Worm (Caenorhabditis elegans) whole organism, late embryonic: Measurements from ENCODE around the gene wrk-1.

Experiments
- C38D4.7 ChIP-seq: fragments of 200-800 bp; sonication (Bioruptor generic); optimal IDR thresholded peaks from 2 replicates; lab custom pipeline; 2018; ENCODE audit warnings: mild to moderate bottlenecking, missing genetic modification characterization, moderate library complexity, missing compliant biosample characterization
- F13H6.1 ChIP-seq: sonication (generic microtip); optimal IDR thresholded peaks from 2 replicates; lab custom pipeline; 2016; ENCODE audit warnings: missing genetic modification characterization, missing compliant biosample characterization
- K09A11.1 ChIP-seq: sonication (generic microtip); optimal IDR thresholded peaks from 2 replicates; lab custom pipeline; 2017; ENCODE audit warnings: antibody characterized with exemption, mild to moderate bottlenecking, missing genetic modification characterization, missing compliant biosample characterization; ENCODE audit not compliant: insufficient read depth
- ahr-1 ChIP-seq: sonication (generic microtip); optimal IDR thresholded peaks from 2 replicates; lab custom pipeline; 2016; ENCODE audit warnings: missing genetic modification characterization, missing compliant biosample characterization
- ceh-19 ChIP-seq: fragments of 200-800 bp; sonication (Bioruptor generic); optimal IDR thresholded peaks from 2 replicates; lab custom pipeline; 2018; ENCODE audit warnings: mild to moderate bottlenecking, missing genetic modification characterization, missing compliant biosample characterization
- ceh-2 ChIP-seq: sonication (generic microtip); optimal IDR thresholded peaks from 2 replicates; lab custom pipeline; 2016; ENCODE audit warnings: missing genotype, missing genetic modification characterization, missing compliant biosample characterization
- ceh-22 ChIP-seq: sonication (generic microtip); optimal IDR thresholded peaks from 2 replicates; lab custom pipeline; 2017; ENCODE audit warnings: missing biosample characterization, missing genetic modification characterization
- ceh-24 ChIP-seq: sonication (generic microtip); optimal IDR thresholded peaks from 2 replicates; lab custom pipeline; 2016; ENCODE audit warnings: mild to moderate bottlenecking, missing genetic modification characterization, missing compliant biosample characterization
- ceh-31 ChIP-seq: sonication (generic microtip); optimal IDR thresholded peaks from 2 replicates; lab custom pipeline; 2016; ENCODE audit warnings: missing genetic modification characterization, missing compliant biosample characterization
- ceh-45 ChIP-seq: fragments of 200-800 bp; sonication (Bioruptor generic); IDR thresholded peaks from 2 replicates; pipeline ENCODE4 v1.3.6; 2022; ENCODE audit warnings: missing genetic modification reagents, missing genetic modification characterization, missing compliant biosample characterization
- ceh-48 ChIP-seq: sonication (generic microtip); optimal IDR thresholded peaks from 2 replicates; lab custom pipeline; 2016; ENCODE audit warnings: missing genetic modification characterization, inconsistent platforms, missing compliant biosample characterization
- ceh-6 ChIP-seq: fragments of 200-800 bp; sonication (Bioruptor generic); optimal IDR thresholded peaks from 2 replicates; lab custom pipeline; 2018; ENCODE audit warnings: mild to moderate bottlenecking, missing genetic modification characterization, missing compliant biosample characterization
- ceh-9 ChIP-seq: sonication (generic microtip); optimal IDR thresholded peaks from 2 replicates; lab custom pipeline; 2016; ENCODE audit warnings: mild to moderate bottlenecking, missing genetic modification characterization, inconsistent platforms, missing compliant biosample characterization
- che-1 ChIP-seq: sonication (generic microtip); optimal IDR thresholded peaks from 2 replicates; lab custom pipeline; 2016; ENCODE audit warnings: mild to moderate bottlenecking, missing genetic modification characterization, missing compliant biosample characterization
- dmd-4 ChIP-seq: sonication (generic microtip); optimal IDR thresholded peaks from 2 replicates; lab custom pipeline; 2016; ENCODE audit warnings: borderline replicate concordance, missing genetic modification characterization, missing compliant biosample characterization
- elt-2 ChIP-seq: sonication (generic microtip); optimal IDR thresholded peaks from 2 replicates; lab custom pipeline; 2016; ENCODE audit warnings: missing genetic modification reagents, missing genetic modification characterization, missing compliant biosample characterization
- elt-4 ChIP-seq: sonication (generic microtip); optimal IDR thresholded peaks from 2 replicates; lab custom pipeline; 2016; ENCODE audit warnings: missing genetic modification characterization, missing compliant biosample characterization
- ets-4 ChIP-seq: sonication (generic microtip); optimal IDR thresholded peaks from 2 replicates; lab custom pipeline; 2016; ENCODE audit warnings: missing genetic modification characterization, missing compliant biosample characterization
- eyg-1 ChIP-seq: sonication (generic microtip); optimal IDR thresholded peaks from 2 replicates; lab custom pipeline; 2016; ENCODE audit warnings: missing genotype, missing genetic modification characterization, missing compliant biosample characterization
- fax-1 ChIP-seq: sonication (generic microtip); optimal IDR thresholded peaks from 2 replicates; lab custom pipeline; 2016; ENCODE audit warnings: missing genotype, missing genetic modification characterization, missing compliant biosample characterization
- fkh-10 ChIP-seq: fragments of 150-350 bp; optimal IDR thresholded peaks from 2 replicates; lab custom pipeline; 2014; ENCODE audit warnings: missing biosample characterization, missing genetic modification reagents, missing genetic modification characterization
- gmeb-2 ChIP-seq: sonication (generic microtip); optimal IDR thresholded peaks from 2 replicates; lab custom pipeline; 2016; ENCODE audit warnings: missing genetic modification characterization, inconsistent platforms, missing compliant biosample characterization
- hlh-15 ChIP-seq: sonication (generic microtip); optimal IDR thresholded peaks from 2 replicates; lab custom pipeline; 2016; ENCODE audit warnings: missing genetic modification characterization, missing compliant biosample characterization
- hlh-6 ChIP-seq: sonication (generic microtip); optimal IDR thresholded peaks from 2 replicates; lab custom pipeline; 2016; ENCODE audit warnings: missing genotype, missing genetic modification characterization, missing compliant biosample characterization
- lin-11 ChIP-seq: fragments of 200-800 bp; sonication (Bioruptor generic); optimal IDR thresholded peaks from 2 replicates; lab custom pipeline; 2018; ENCODE audit warnings: mild to moderate bottlenecking, missing genetic modification characterization, missing compliant biosample characterization
- madf-2 ChIP-seq: sonication (generic microtip); optimal IDR thresholded peaks from 2 replicates; lab custom pipeline; 2017; ENCODE audit warnings: missing genetic modification characterization, missing compliant biosample characterization
- mec-3 ChIP-seq: sonication (generic microtip); optimal IDR thresholded peaks from 2 replicates; lab custom pipeline; 2016; ENCODE audit warnings: borderline replicate concordance, missing genetic modification characterization, missing compliant biosample characterization
- nfya-1 ChIP-seq: sonication (generic microtip); optimal IDR thresholded peaks from 2 replicates; lab custom pipeline; 2017; ENCODE audit warnings: missing genetic modification characterization, mild to moderate bottlenecking, missing compliant biosample characterization, antibody characterized with exemption, moderate library complexity
- pag-3 ChIP-seq: sonication (generic microtip); optimal IDR thresholded peaks from 2 replicates; lab custom pipeline; 2016; ENCODE audit warnings: missing compliant biosample characterization, missing genetic modification characterization, borderline replicate concordance
- pat-9 ChIP-seq: fragments of 200-800 bp; sonication (Bioruptor generic); optimal IDR thresholded peaks from 2 replicates; lab custom pipeline; 2018; ENCODE audit warnings: mild to moderate bottlenecking, missing genetic modification characterization, moderate library complexity, missing compliant biosample characterization
- pax-1 ChIP-seq: fragments of 150-350 bp; optimal IDR thresholded peaks from 2 replicates; lab custom pipeline; 2014; ENCODE audit warnings: missing biosample characterization, missing genetic modification characterization
- pha-2 ChIP-seq: sonication (generic microtip); optimal IDR thresholded peaks from 2 replicates; lab custom pipeline; 2017; ENCODE audit warnings: mild to moderate bottlenecking, missing genetic modification characterization, missing compliant biosample characterization
- rnt-1 ChIP-seq: sonication (generic microtip); optimal IDR thresholded peaks from 2 replicates; lab custom pipeline; 2016; ENCODE audit warnings: missing genetic modification characterization, missing compliant biosample characterization
- sox-4 ChIP-seq: sonication (generic microtip); optimal IDR thresholded peaks from 2 replicates; lab custom pipeline; 2017; ENCODE audit warnings: mild to moderate bottlenecking, missing genetic modification characterization, inconsistent platforms, missing compliant biosample characterization
- tbx-2 ChIP-seq: sonication (generic microtip); optimal IDR thresholded peaks from 2 replicates; lab custom pipeline; 2016; ENCODE audit warnings: missing genetic modification characterization, missing compliant biosample characterization
- tbx-7 ChIP-seq: sonication (generic microtip); optimal IDR thresholded peaks from 2 replicates; lab custom pipeline; 2016; ENCODE audit warnings: missing genotype, missing genetic modification characterization, missing compliant biosample characterization
- unc-3 ChIP-seq, 2 experiments: fragments of 200-800 bp in 1 of 2; sonication (Bioruptor generic) in 1 of 2; sonication (generic microtip) in 1 of 2; conservative IDR thresholded peaks in 1 of 2; optimal IDR thresholded peaks in 1 of 2; 2 replicates each; pipeline versions ENCODE4 v1.3.6 to Lab custom; 2016 to 2022; ENCODE audit warnings: missing compliant biosample characterization in 2 of 2, missing genetic modification characterization in 2 of 2, missing genetic modification reagents in 1 of 2
- unc-42 ChIP-seq: sonication (generic microtip); optimal IDR thresholded peaks from 2 replicates; lab custom pipeline; 2016; ENCODE audit warnings: missing genotype, missing genetic modification characterization, missing compliant biosample characterization
- unc-55 ChIP-seq: sonication (generic microtip); optimal IDR thresholded peaks from 2 replicates; lab custom pipeline; 2017; ENCODE audit warnings: missing biosample characterization, missing genetic modification reagents, missing genetic modification characterization
- zip-5 ChIP-seq: sonication (generic microtip); optimal IDR thresholded peaks from 2 replicates; lab custom pipeline; 2016; ENCODE audit warnings: missing genetic modification characterization, missing compliant biosample characterization
- ztf-16 ChIP-seq: sonication (generic microtip); optimal IDR thresholded peaks from 2 replicates; lab custom pipeline; 2017; ENCODE audit warnings: missing genetic modification characterization, missing compliant biosample characterization

wrk-1 gene

ce11 chrX:8422020-8422419 is 29.6 kb upstream of the wrk-1 start, which contains the start of gene tag-123:
Gene tag-123 (minus strand): TSS chrX:8422055.
- TF ChIP-seq C38D4.7 (no peak), elt-4 (no peak), nfya-1 (tag; lab: Kevin White, UChicago) (peak; percentile 41), ceh-31 (tag; lab: Kevin White, UChicago) (peak; percentile 31), dmd-4 (tag; lab: Kevin White, UChicago) (no peak), fkh-10 (no peak), gmeb-2 (tag; lab: Kevin White, UChicago) (no peak), tbx-2 (peak; percentile 24), eyg-1 (no peak), fax-1 (tag; lab: Kevin White, UChicago) (no peak)

- TF ChIP-seq hlh-15 (tag; lab: Kevin White, UChicago), result no peak
Measured at ce11 chrX:8421594-8421993, 29.2 kb upstream of the wrk-1 start.

ce11 chrX:8419252-8419651 is 26.9 kb upstream of the wrk-1 start:
- TF ChIP-seq sox-4 (tag; lab: Kevin White, UChicago) (no peak), ceh-2 (no peak), ceh-48 (tag; lab: Kevin White, UChicago) (no peak), pha-2 (no peak), fkh-10 (no peak), fax-1 (tag; lab: Kevin White, UChicago) (no peak), pax-1 (tag; lab: Kevin White, UChicago) (no peak), tbx-2 (no peak), pag-3 (no peak), che-1 (tag; lab: Kevin White, UChicago) (no peak), ets-4 (no peak), ceh-45 (GFP tag; lab: Robert Waterston, UW) (no peak), zip-5 (tag; lab: Kevin White, UChicago) (no peak), unc-42 (tag; lab: Kevin White, UChicago) (no peak), ceh-9 (no peak), ceh-19 (no peak), F13H6.1 (no peak), elt-2 (no peak), nfya-1 (tag; lab: Kevin White, UChicago) (no peak)
- TF ChIP-seq, all 69 proteins: peak for 0

- no peak for TF ChIP-seq pag-3
- no peak for TF ChIP-seq hlh-6 (tag; lab: Kevin White, UChicago)
- TF ChIP-seq dmd-4 (tag; lab: Kevin White, UChicago), result no peak
- no peak for TF ChIP-seq ceh-19
- no peak for TF ChIP-seq ceh-2
- TF ChIP-seq ztf-16 (tag; lab: Kevin White, UChicago), result no peak
- no peak for TF ChIP-seq gmeb-2 (tag; lab: Kevin White, UChicago)
- TF ChIP-seq ceh-22, result no peak
- no peak for TF ChIP-seq unc-42 (tag; lab: Kevin White, UChicago)
- no peak for TF ChIP-seq eyg-1
- no peak for TF ChIP-seq unc-3 (GFP tag; conservative IDR thresholded peaks at IDR 0.05; lab: Robert Waterston, UW)
- TF ChIP-seq unc-3 (tag; optimal IDR thresholded peaks at IDR 0.05; lab: Kevin White, UChicago), result no peak
- TF ChIP-seq tbx-7 (tag; lab: Kevin White, UChicago), result no peak
- no peak for TF ChIP-seq rnt-1 (tag; lab: Kevin White, UChicago)
- TF ChIP-seq unc-55 (GFP tag; lab: Kevin White, UChicago), result no peak
- TF ChIP-seq ets-4, result no peak
- no peak for TF ChIP-seq ceh-24 (tag; lab: Kevin White, UChicago)
- TF ChIP-seq elt-2, result no peak
- no peak for TF ChIP-seq pat-9
Measured at ce11 chrX:8418382-8418781, 26.0 kb upstream of the wrk-1 start, which contains the start of gene spp-13. Gene spp-13 (minus strand): TSS chrX:8418524.

ce11 chrX:8417727-8418126 is 25.3 kb upstream of the wrk-1 start:
- TF ChIP-seq gmeb-2 (tag; lab: Kevin White, UChicago) (no peak), sox-4 (tag; lab: Kevin White, UChicago) (no peak), ahr-1 (tag; lab: Kevin White, UChicago) (no peak), madf-2 (tag; lab: Kevin White, UChicago) (no peak), ceh-22 (no peak), tbx-2 (no peak), pax-1 (tag; lab: Kevin White, UChicago) (no peak), ceh-19 (no peak), mec-3 (tag; lab: Kevin White, UChicago) (no peak), pag-3 (no peak), ceh-48 (tag; lab: Kevin White, UChicago) (no peak), ceh-31 (tag; lab: Kevin White, UChicago) (no peak), K09A11.1 (no peak), ceh-6 (GFP tag; lab: Kevin White, UChicago) (no peak), ztf-16 (tag; lab: Kevin White, UChicago) (no peak), ceh-45 (GFP tag; lab: Robert Waterston, UW) (no peak), C38D4.7 (no peak), tbx-7 (tag; lab: Kevin White, UChicago) (no peak), lin-11 (tag; lab: Kevin White, UChicago) (no peak), unc-55 (GFP tag; lab: Kevin White, UChicago) (no peak)
